Fruit fly (Drosophila melanogaster) whole organism, pupa: ENCODE data around the gene CG12521.

ENCODE experiments used
- CG10348 ChIP-seq: fragments of 200-800 bp; sonication (Bioruptor generic); IDR thresholded peaks from 2 replicates; pipeline ENCODE4 v1.3.6; 2022; ENCODE audit warnings: missing biosample characterization, missing genetic modification characterization
- CG12605 ChIP-seq: fragments of 200-800 bp; sonication (Bioruptor generic); IDR thresholded peaks from 2 replicates; pipeline ENCODE4 v1.3.6; 2022; ENCODE audit warnings: missing biosample characterization, missing genetic modification characterization
- CG13204 ChIP-seq: fragments of 200-800 bp; sonication (Bioruptor generic); optimal IDR thresholded peaks from 2 replicates; lab custom pipeline; 2018; ENCODE audit warnings: missing biosample characterization, mild to moderate bottlenecking, missing genetic modification characterization, moderate library complexity
- CG14655 ChIP-seq: fragments of 200-800 bp; sonication (Bioruptor generic); optimal IDR thresholded peaks from 3 replicates; lab custom pipeline; 2017; ENCODE audit warnings: mild to moderate bottlenecking, missing biosample characterization, missing genetic modification reagents, missing genetic modification characterization
- CG15710 ChIP-seq: fragments of 200-800 bp; sonication (Bioruptor generic); optimal IDR thresholded peaks from 2 replicates; lab custom pipeline; 2018; ENCODE audit warnings: missing biosample characterization, mild to moderate bottlenecking, missing genetic modification characterization, moderate library complexity
- CG17806 ChIP-seq: fragments of 200-800 bp; sonication (Bioruptor generic); optimal IDR thresholded peaks from 2 replicates; lab custom pipeline; 2018; ENCODE audit warnings: missing biosample characterization, mild to moderate bottlenecking, missing genetic modification characterization, moderate library complexity
- CG32121 ChIP-seq: fragments of 200-800 bp; sonication (Bioruptor generic); IDR thresholded peaks from 2 replicates; pipeline ENCODE4 v1.3.6; 2022; ENCODE audit warnings: missing biosample characterization, missing genetic modification characterization
- CG34367 ChIP-seq: fragments of 200-800 bp; sonication (Bioruptor generic); optimal IDR thresholded peaks from 2 replicates; lab custom pipeline; 2018; ENCODE audit warnings: missing biosample characterization, mild to moderate bottlenecking, missing genetic modification characterization
- CG4496 ChIP-seq: fragments of 200-800 bp; sonication (Bioruptor generic); IDR thresholded peaks from 3 replicates; pipeline ENCODE4 v1.3.6; 2022; ENCODE audit warnings: missing biosample characterization, missing genetic modification characterization
- CG8159 ChIP-seq: fragments of 200-800 bp; sonication (Bioruptor generic); optimal IDR thresholded peaks from 3 replicates; lab custom pipeline; 2018; ENCODE audit warnings: missing biosample characterization, mild to moderate bottlenecking, missing genetic modification characterization, moderate library complexity
- CG8301 ChIP-seq: fragments of 200-800 bp; sonication (Bioruptor generic); optimal IDR thresholded peaks from 2 replicates; lab custom pipeline; 2018; ENCODE audit warnings: missing biosample characterization, mild to moderate bottlenecking, missing genetic modification characterization
- CG9948 ChIP-seq: fragments of 200-800 bp; sonication (Bioruptor generic); optimal IDR thresholded peaks from 2 replicates; lab custom pipeline; 2018; ENCODE audit warnings: missing biosample characterization, mild to moderate bottlenecking, missing genetic modification characterization, moderate library complexity
- D1 ChIP-seq: fragments of 200-800 bp; sonication (Bioruptor generic); optimal IDR thresholded peaks from 2 replicates; lab custom pipeline; 2018; ENCODE audit warnings: missing biosample characterization, mild to moderate bottlenecking, missing genetic modification characterization, moderate library complexity
- EcR ChIP-seq: fragments of 200-800 bp; sonication (Bioruptor generic); optimal IDR thresholded peaks from 3 replicates; lab custom pipeline; 2019; ENCODE audit warnings: missing biosample characterization, missing genetic modification characterization, mild to moderate bottlenecking, moderate library complexity, missing genetic modification reagents
- Ets98B ChIP-seq: fragments of 200-800 bp; sonication (Bioruptor generic); IDR thresholded peaks from 2 replicates; pipeline ENCODE4 v1.3.6; 2022; ENCODE audit warnings: missing biosample characterization, missing genetic modification characterization
- Pif1A ChIP-seq: fragments of 200-800 bp; sonication (Bioruptor generic); optimal IDR thresholded peaks from 3 replicates; lab custom pipeline; 2016; ENCODE audit warnings: missing biosample characterization, missing genetic modification characterization
- Pif1B ChIP-seq: fragments of 200-800 bp; sonication (Bioruptor generic); optimal IDR thresholded peaks from 3 replicates; lab custom pipeline; 2016; ENCODE audit warnings: missing biosample characterization, missing genetic modification characterization
- Snoo ChIP-seq: fragments of 200-800 bp; sonication (Bioruptor generic); optimal IDR thresholded peaks from 3 replicates; lab custom pipeline; 2017; ENCODE audit warnings: missing biosample characterization, mild to moderate bottlenecking, missing genetic modification characterization, inconsistent platforms
- fd96Ca ChIP-seq: fragments of 200-800 bp; sonication (Bioruptor generic); IDR thresholded peaks from 3 replicates; pipeline ENCODE4 v1.3.6; 2022; ENCODE audit warnings: missing biosample characterization, missing genetic modification characterization
- gl ChIP-seq: fragments of 200-800 bp; sonication (Bioruptor generic); optimal IDR thresholded peaks from 2 replicates; lab custom pipeline; 2018; ENCODE audit warnings: missing biosample characterization, mild to moderate bottlenecking, missing genetic modification characterization
- rn ChIP-seq: fragments of 200-800 bp; sonication (Bioruptor generic); IDR thresholded peaks from 2 replicates; pipeline ENCODE4 v1.3.6; 2022; ENCODE audit warnings: missing biosample characterization, missing genetic modification characterization

The CG12521 gene

dm6 chr3L:11847703-11848102 is at the start of gene CG12521:
CG12521 (minus strand) TSS chr3L:11847803.
- no peak for TF ChIP-seq CG8159
- TF ChIP-seq CG34367 (tag; lab: Kevin White, UChicago): no peak
- TF ChIP-seq CG12605 (GFP tag; lab: Robert Waterston, UW): no peak
- no peak for TF ChIP-seq CG15710 (tag; lab: Kevin White, UChicago)
- TF ChIP-seq Ets98B: no peak
- TF ChIP-seq gl (tag; lab: Kevin White, UChicago): no peak

dm6 chr3L:11896756-11897155 is 49.2 kb upstream of the CG12521 start:
- TF ChIP-seq CG13204 (GFP tag; lab: Kevin White, UChicago): no peak
- TF ChIP-seq EcR (GFP tag; lab: Kevin White, UChicago): no peak
- TF ChIP-seq fd96Ca (GFP tag; lab: Robert Waterston, UW): no peak
- TF ChIP-seq CG14655 (GFP tag; lab: Kevin White, UChicago): peak; percentile 12
- 0 out of 3 replicates have a peak, but pooled peaks have one; percentile 29 for TF ChIP-seq CG4496
- no peak for TF ChIP-seq Pif1B (GFP tag; lab: Kevin White, UChicago)
- peak; percentile 42 for TF ChIP-seq CG15710 (tag; lab: Kevin White, UChicago)
- no peak for TF ChIP-seq CG34367 (tag; lab: Kevin White, UChicago)
- peak; percentile 56 for TF ChIP-seq CG8159
- TF ChIP-seq CG17806 (tag; lab: Kevin White, UChicago): peak; percentile 30
- no peak for TF ChIP-seq CG9948 (tag; lab: Kevin White, UChicago)

DNA sequence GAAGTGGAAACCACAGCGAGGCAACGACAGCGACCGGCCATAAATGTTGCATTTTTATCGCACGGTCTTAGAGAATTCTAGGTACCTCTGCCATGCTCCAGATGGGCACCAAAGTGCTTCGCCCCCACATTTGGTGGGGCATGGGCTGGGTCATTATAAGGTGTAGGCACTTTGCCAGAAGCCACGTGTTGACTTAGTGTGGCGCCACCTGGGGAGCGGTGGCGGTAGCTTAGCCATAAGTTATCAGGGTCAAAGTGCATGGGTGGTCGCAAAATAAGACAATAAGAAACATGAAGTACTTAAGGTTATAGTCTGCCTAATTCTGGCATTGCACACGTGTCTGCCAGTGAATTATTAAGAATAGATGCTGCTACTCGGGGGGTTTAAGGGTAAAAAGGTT is 45.2 kb upstream of the CG12521 start:
- TF ChIP-seq Ets98B (no peak), CG14655 (GFP tag; lab: Kevin White, UChicago) (no peak), gl (tag; lab: Kevin White, UChicago) (no peak), CG32121 (GFP tag; lab: Robert Waterston, UW) (no peak)

- TF ChIP-seq Snoo (tag; lab: Kevin White, UChicago): no peak
- no peak for TF ChIP-seq CG4496
- no peak for TF ChIP-seq CG8301 (tag; lab: Kevin White, UChicago)
- TF ChIP-seq D1 (tag; lab: Kevin White, UChicago): no peak
- TF ChIP-seq Pif1A (GFP tag; lab: Kevin White, UChicago): no peak
- TF ChIP-seq CG32121 (GFP tag; lab: Robert Waterston, UW): no peak
- no peak for TF ChIP-seq CG9948 (tag; lab: Kevin White, UChicago)
- TF ChIP-seq CG10348 (GFP tag; lab: Robert Waterston, UW): no peak
- TF ChIP-seq Pif1B (GFP tag; lab: Kevin White, UChicago): no peak
- no peak for TF ChIP-seq CG17806 (tag; lab: Kevin White, UChicago)
- no peak for TF ChIP-seq CG15710 (tag; lab: Kevin White, UChicago)
- TF ChIP-seq Ets98B: no peak
- no peak for TF ChIP-seq CG12605 (GFP tag; lab: Robert Waterston, UW)
- TF ChIP-seq gl (tag; lab: Kevin White, UChicago): no peak
These were observed 41.3 kb upstream of the CG12521 start, which contains the start of gene CG5897 for dm6 chr3L:11888910-11889309. CG5897 (minus strand) TSS chr3L:11889010.

DNA sequence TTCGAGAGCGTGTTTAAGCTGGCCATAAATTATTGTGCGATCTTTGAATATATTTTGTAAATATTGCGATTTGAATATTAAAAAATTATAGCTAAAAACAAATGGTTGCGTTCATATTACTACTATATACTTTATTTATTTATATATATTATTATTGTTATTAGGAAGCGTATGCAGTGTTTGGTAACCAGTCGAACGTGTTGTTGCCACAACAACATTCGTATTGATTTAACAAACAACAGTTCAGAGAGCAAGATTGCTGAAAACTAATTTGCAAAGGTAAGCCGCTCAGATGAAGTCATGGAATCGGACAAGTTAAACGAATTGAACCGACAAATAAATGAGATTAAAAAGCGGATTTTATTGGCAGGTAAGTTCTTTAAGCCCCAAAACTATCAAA is 33.5 kb upstream of the CG12521 start, which contains the start of gene CCDC151:
TSS of gene CCDC151 (plus strand) at position 301 of the 400 bp plus-strand sequence.
- no peak for TF ChIP-seq fd96Ca (GFP tag; lab: Robert Waterston, UW)
- no peak for TF ChIP-seq CG14655 (GFP tag; lab: Kevin White, UChicago)
- TF ChIP-seq CG12605 (GFP tag; lab: Robert Waterston, UW): no peak
- no peak for TF ChIP-seq D1 (tag; lab: Kevin White, UChicago)
- TF ChIP-seq gl (tag; lab: Kevin White, UChicago): no peak
- TF ChIP-seq CG10348 (GFP tag; lab: Robert Waterston, UW): no peak
- TF ChIP-seq Ets98B: no peak
- TF ChIP-seq CG8301 (tag; lab: Kevin White, UChicago): no peak
- no peak for TF ChIP-seq CG15710 (tag; lab: Kevin White, UChicago)
- TF ChIP-seq CG13204 (GFP tag; lab: Kevin White, UChicago): no peak
- TF ChIP-seq CG9948 (tag; lab: Kevin White, UChicago): no peak
- TF ChIP-seq Pif1B (GFP tag; lab: Kevin White, UChicago): no peak
- TF ChIP-seq CG4496: no peak
- no peak for TF ChIP-seq CG8159
- no peak for TF ChIP-seq CG34367 (tag; lab: Kevin White, UChicago)
- no peak for TF ChIP-seq EcR (GFP tag; lab: Kevin White, UChicago)
- no peak for TF ChIP-seq Snoo (tag; lab: Kevin White, UChicago)
- TF ChIP-seq rn (GFP tag; lab: Robert Waterston, UW): no peak

DNA sequence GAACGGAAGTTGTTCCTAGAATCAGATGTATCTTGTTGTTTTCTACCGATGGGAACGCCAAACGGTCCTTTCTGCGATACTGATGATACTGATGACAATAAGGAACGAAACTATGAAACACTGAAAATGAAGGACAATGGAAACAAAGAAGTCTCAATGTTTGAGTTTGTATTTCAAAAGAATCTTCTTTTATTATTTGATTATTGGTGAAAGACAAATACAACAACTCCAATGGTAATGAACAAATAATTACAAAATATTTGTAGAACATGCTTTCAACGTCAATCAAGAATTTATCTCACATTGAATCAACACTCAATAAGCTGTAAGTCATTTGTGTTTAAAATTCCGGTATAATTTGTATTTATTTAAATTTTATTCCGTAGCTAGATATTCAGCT is 31.2 kb upstream of the CG12521 start, which contains the start of gene Sprn:
TSS of gene Sprn (plus strand) at position 301 of the 400 bp plus-strand sequence.
- TF ChIP-seq Pif1B (GFP tag; lab: Kevin White, UChicago) (no peak), EcR (GFP tag; lab: Kevin White, UChicago) (no peak), CG34367 (tag; lab: Kevin White, UChicago) (no peak), Ets98B (no peak), CG32121 (GFP tag; lab: Robert Waterston, UW) (no peak), CG9948 (tag; lab: Kevin White, UChicago) (no peak), CG14655 (GFP tag; lab: Kevin White, UChicago) (no peak), gl (tag; lab: Kevin White, UChicago) (no peak), fd96Ca (GFP tag; lab: Robert Waterston, UW) (no peak), CG15710 (tag; lab: Kevin White, UChicago) (no peak), CG4496 (no peak), Pif1A (GFP tag; lab: Kevin White, UChicago) (no peak), Snoo (tag; lab: Kevin White, UChicago) (no peak), CG13204 (GFP tag; lab: Kevin White, UChicago) (no peak), CG8159 (no peak), CG8301 (tag; lab: Kevin White, UChicago) (no peak), CG17806 (tag; lab: Kevin White, UChicago) (no peak), D1 (tag; lab: Kevin White, UChicago) (no peak), CG10348 (GFP tag; lab: Robert Waterston, UW) (no peak)
